Worm (Caenorhabditis elegans) whole organism, early embryonic: ENCODE results near the gene F22F4.4.

Experiments used
- ama-1 ChIP-seq: fragments of 150-350 bp; optimal IDR thresholded peaks from 2 replicates; lab custom pipeline; 2014
- ets-7 ChIP-seq: sonication (generic microtip); optimal IDR thresholded peaks from 2 replicates; lab custom pipeline; 2016; ENCODE audit warnings: missing genotype, missing genetic modification characterization, missing compliant biosample characterization
- flt-1 ChIP-seq: fragments of 200-800 bp; sonication (Bioruptor generic); IDR thresholded peaks from 2 replicates; pipeline ENCODE4 v1.3.6; 2022; ENCODE audit warnings: missing genetic modification characterization, missing compliant biosample characterization
- hmg-4 ChIP-seq: fragments of 200-800 bp; sonication (Bioruptor generic); optimal IDR thresholded peaks from 2 replicates; lab custom pipeline; 2018; ENCODE audit warnings: mild to moderate bottlenecking, missing genetic modification characterization, missing compliant biosample characterization
- tbx-11 ChIP-seq: fragments of 200-800 bp; sonication (Bioruptor generic); IDR thresholded peaks from 2 replicates; pipeline ENCODE4 v1.3.6; 2022; ENCODE audit warnings: missing genetic modification characterization, missing compliant biosample characterization

ce11 chrX:6003853-6004252 is 2.5 kb upstream of the F22F4.4 start, which contains the start of gene sups-1:
- TF ChIP-seq hmg-4 (GFP tag; lab: Kevin White, UChicago) (no peak), ets-7 (tag; lab: Kevin White, UChicago) (no peak), flt-1 (no peak), tbx-11 (GFP tag; lab: Robert Waterston, UW) (no peak), ama-1 (no peak)
